Worm (Caenorhabditis elegans) whole organism, L4 larva: ENCODE data around the gene T22B2.1.
A peak's percentile ranks its signal among the peaks of the same experiment; 100 is the strongest.

ENCODE experiments used
- D1046.2 ChIP-seq: fragments of 200-800 bp; sonication (Bioruptor generic); IDR thresholded peaks from 2 replicates; pipeline ENCODE4 v1.3.6; 2022; ENCODE audit warnings: missing genetic modification characterization, missing compliant biosample characterization
- F10B5.3 ChIP-seq: sonication (generic microtip); optimal IDR thresholded peaks from 2 replicates; lab custom pipeline; 2016; ENCODE audit warnings: mild to moderate bottlenecking, missing genetic modification characterization, missing compliant biosample characterization
- F37D6.2 ChIP-seq: sonication (generic microtip); optimal IDR thresholded peaks from 2 replicates; lab custom pipeline; 2016; ENCODE audit warnings: mild to moderate bottlenecking, missing genetic modification characterization, missing compliant biosample characterization
- F44E2.7 ChIP-seq: fragments of 200-800 bp; sonication (Bioruptor generic); IDR thresholded peaks from 2 replicates; pipeline ENCODE4 v2.1.2; 2022; ENCODE audit warnings: missing genetic modification characterization, missing compliant biosample characterization
- Y75B8A.6 ChIP-seq: fragments of 200-800 bp; sonication (Bioruptor generic); IDR thresholded peaks from 2 replicates; pipeline ENCODE4 v1.3.6; 2022; ENCODE audit warnings: missing genetic modification reagents, missing genetic modification characterization, missing compliant biosample characterization
- ZK337.2 ChIP-seq: fragments of 200-800 bp; sonication (Bioruptor generic); IDR thresholded peaks from 2 replicates; pipeline ENCODE4 v1.3.6; 2022; ENCODE audit warnings: missing genetic modification reagents, missing genetic modification characterization, missing compliant biosample characterization
- aha-1 ChIP-seq: fragments of 150-350 bp; peaks from one replicate; lab custom pipeline; 2014; ENCODE audit warnings: missing biosample characterization, missing genetic modification characterization
- aly-2 ChIP-seq: sonication (generic microtip); optimal IDR thresholded peaks from 2 replicates; lab custom pipeline; 2018; ENCODE audit warnings: missing biosample characterization, missing genetic modification characterization
- attf-4 ChIP-seq: sonication (generic microtip); optimal IDR thresholded peaks from 3 replicates; lab custom pipeline; 2017; ENCODE audit warnings: missing biosample characterization, missing genetic modification characterization
- ctbp-1 ChIP-seq: fragments of 200-800 bp; sonication (Bioruptor generic); IDR thresholded peaks from 2 replicates; pipeline ENCODE4 v1.3.6; 2022; ENCODE audit warnings: missing genetic modification reagents, missing genetic modification characterization, missing compliant biosample characterization
- daf-16 ChIP-seq, 3 experiments: sonication (generic microtip); optimal IDR thresholded peaks; 2 replicates each; lab custom pipeline; 2016 to 2017; ENCODE audit warnings: missing genetic modification characterization in 3 of 3, missing genetic modification reagents in 3 of 3, mild to moderate bottlenecking in 2 of 3, missing compliant biosample characterization in 2 of 3, missing biosample characterization in 1 of 3, moderate library complexity in 1 of 3
- dpl-1 ChIP-seq: fragments of 150-350 bp; optimal IDR thresholded peaks from 2 replicates; lab custom pipeline; 2014; ENCODE audit warnings: missing biosample characterization, missing genetic modification reagents, missing genetic modification characterization
- egl-27 ChIP-seq: sonication (generic microtip); optimal IDR thresholded peaks from 3 replicates; lab custom pipeline; 2017; ENCODE audit warnings: missing biosample characterization, missing genetic modification reagents, missing genetic modification characterization
- egl-43 ChIP-seq: fragments of 200-800 bp; sonication (Bioruptor generic); IDR thresholded peaks from 2 replicates; pipeline ENCODE4 v1.3.6; 2022; ENCODE audit warnings: missing genetic modification reagents, missing genetic modification characterization, missing compliant biosample characterization
- fkh-10 ChIP-seq: fragments of 150-350 bp; optimal IDR thresholded peaks from 2 replicates; lab custom pipeline; 2014; ENCODE audit warnings: missing biosample characterization, missing genetic modification reagents, missing genetic modification characterization
- fos-1 ChIP-seq: fragments of 150-350 bp; optimal IDR thresholded peaks from 2 replicates; lab custom pipeline; 2014; ENCODE audit warnings: missing biosample characterization, missing genetic modification characterization
- hlh-30 ChIP-seq: sonication (generic microtip); optimal IDR thresholded peaks from 2 replicates; lab custom pipeline; 2017; ENCODE audit warnings: antibody characterized with exemption, mild to moderate bottlenecking, missing genetic modification characterization, missing compliant biosample characterization; ENCODE audit not compliant: insufficient read depth
- lim-7 ChIP-seq: fragments of 200-800 bp; sonication (Bioruptor generic); IDR thresholded peaks from 2 replicates; pipeline ENCODE4 v1.3.6; 2022; ENCODE audit warnings: missing genetic modification characterization, missing compliant biosample characterization
- lin-13 ChIP-seq: fragments of 150-350 bp; optimal IDR thresholded peaks from 2 replicates; lab custom pipeline; 2014; ENCODE audit warnings: missing biosample characterization, missing genetic modification reagents, missing genetic modification characterization
- lin-15B ChIP-seq: fragments of 150-350 bp; sonication (generic microtip); optimal IDR thresholded peaks from 3 replicates; lab custom pipeline; 2014; ENCODE audit warnings: missing biosample characterization, missing genetic modification characterization
- lin-29 ChIP-seq: fragments of 200-800 bp; sonication (Bioruptor generic); IDR thresholded peaks from 2 replicates; pipeline ENCODE4 v1.3.6; 2022; ENCODE audit warnings: missing genetic modification reagents, missing genetic modification characterization, missing compliant biosample characterization
- lir-3 ChIP-seq: sonication (generic microtip); optimal IDR thresholded peaks from 2 replicates; lab custom pipeline; 2016; ENCODE audit warnings: mild to moderate bottlenecking, missing genetic modification characterization, missing compliant biosample characterization
- madf-5 ChIP-seq, 2 experiments: fragments of 200-800 bp; sonication (Bioruptor generic); IDR thresholded peaks; 2 replicates each; pipeline ENCODE4 v1.3.6; 2022; ENCODE audit warnings: missing compliant biosample characterization in 2 of 2, missing genetic modification characterization in 2 of 2
- madf-9 ChIP-seq: fragments of 200-800 bp; sonication (Bioruptor generic); conservative IDR thresholded peaks from 2 replicates; pipeline ENCODE4 v1.3.6; 2022; ENCODE audit warnings: missing genetic modification reagents, missing genetic modification characterization, missing compliant biosample characterization
- mdt-29 ChIP-seq: fragments of 200-800 bp; sonication (Bioruptor generic); IDR thresholded peaks from 2 replicates; pipeline ENCODE4 v1.3.6; 2022; ENCODE audit warnings: missing genetic modification reagents, missing genetic modification characterization, missing compliant biosample characterization
- mep-1 ChIP-seq: fragments of 150-350 bp; sonication (generic microtip); optimal IDR thresholded peaks from 3 replicates; lab custom pipeline; 2014; ENCODE audit warnings: missing biosample characterization, missing genetic modification characterization
- mxl-2 ChIP-seq: fragments of 200-800 bp; sonication (Bioruptor generic); conservative IDR thresholded peaks from 2 replicates; pipeline ENCODE4 v1.3.6; 2022; ENCODE audit warnings: missing genetic modification reagents, missing genetic modification characterization, missing compliant biosample characterization
- nhr-102 ChIP-seq: sonication (generic microtip); optimal IDR thresholded peaks from 2 replicates; lab custom pipeline; 2016; ENCODE audit warnings: mild to moderate bottlenecking, missing genetic modification characterization, moderate library complexity, missing compliant biosample characterization
- nhr-111 ChIP-seq: fragments of 200-800 bp; sonication (Bioruptor generic); optimal IDR thresholded peaks from 2 replicates; lab custom pipeline; 2018; ENCODE audit warnings: mild to moderate bottlenecking, missing genetic modification characterization, missing compliant biosample characterization
- nhr-25 ChIP-seq: sonication (generic microtip); optimal IDR thresholded peaks from 2 replicates; lab custom pipeline; 2017; ENCODE audit warnings: missing genetic modification characterization, mild to moderate bottlenecking, missing compliant biosample characterization, antibody characterized with exemption, moderate library complexity, borderline replicate concordance; ENCODE audit not compliant: insufficient read depth
- nhr-28 ChIP-seq: fragments of 150-350 bp; optimal IDR thresholded peaks from 2 replicates; lab custom pipeline; 2014; ENCODE audit warnings: missing biosample characterization, missing genetic modification characterization
- nhr-42 ChIP-seq: fragments of 200-800 bp; sonication (Bioruptor generic); IDR thresholded peaks from 2 replicates; pipeline ENCODE4 v1.3.6; 2022; ENCODE audit warnings: missing genetic modification characterization, missing compliant biosample characterization
- php-3 ChIP-seq: fragments of 200-800 bp; sonication (Bioruptor generic); IDR thresholded peaks from 2 replicates; pipeline ENCODE4 v1.3.6; 2022; ENCODE audit warnings: missing genetic modification reagents, missing genetic modification characterization, missing compliant biosample characterization
- spr-3 ChIP-seq: fragments of 200-800 bp; sonication (Bioruptor generic); optimal IDR thresholded peaks from 2 replicates; lab custom pipeline; 2018; ENCODE audit warnings: mild to moderate bottlenecking, missing genetic modification characterization, missing compliant biosample characterization
- unc-62 ChIP-seq, 3 experiments: fragments of 150-350 bp in 1 of 3; sonication (generic microtip); optimal IDR thresholded peaks in 2 of 3; peaks in 1 of 3; 1 replicate in 1 of 3; 2 replicates in 2 of 3; lab custom pipeline; 2014 to 2017; ENCODE audit warnings: missing biosample characterization in 3 of 3, missing genetic modification characterization in 3 of 3, missing genetic modification reagents in 3 of 3, missing genotype in 1 of 3
- zfp-2 ChIP-seq: sonication (generic microtip); optimal IDR thresholded peaks from 2 replicates; lab custom pipeline; 2016; ENCODE audit warnings: mild to moderate bottlenecking, missing genetic modification characterization, missing compliant biosample characterization

T22B2.1 gene

ce11 chrX:3976755-3977154, 50.9 kb downstream of the T22B2.1 start:
- no peak for TF ChIP-seq hlh-30
- TF ChIP-seq nhr-111 (GFP tag; lab: Kevin White, UChicago) = no peak
- TF ChIP-seq nhr-42 = no peak
- TF ChIP-seq unc-62 (GFP tag; optimal IDR thresholded peaks at IDR 0.05 in 1 of 2; lab: Kevin White, UChicago) = peak in 1 of 2 experiments; percentile 11
- no peak for TF ChIP-seq unc-62 (tag; optimal IDR thresholded peaks at IDR 0.05; lab: Kevin White, UChicago)
- TF ChIP-seq F10B5.3 (tag; lab: Kevin White, UChicago) = no peak
- no peak for TF ChIP-seq ctbp-1 (GFP tag; lab: Robert Waterston, UW)
- no peak for TF ChIP-seq spr-3 (GFP tag; lab: Kevin White, UChicago)
- no peak for TF ChIP-seq zfp-2 (tag; lab: Kevin White, UChicago)
- TF ChIP-seq F44E2.7 (GFP tag; lab: Robert Waterston, UW) = no peak
- no peak for TF ChIP-seq attf-4 (tag; lab: Kevin White, UChicago)
- no peak for TF ChIP-seq madf-5 (GFP tag; IDR thresholded peaks at IDR 0.05; lab: Robert Waterston, UW)
- no peak for TF ChIP-seq F37D6.2 (tag; lab: Kevin White, UChicago)
- no peak for TF ChIP-seq ZK337.2 (GFP tag; lab: Robert Waterston, UW)
- TF ChIP-seq aha-1 (tag; lab: Kevin White, UChicago) = peak; percentile 20
- TF ChIP-seq lin-29 (GFP tag; lab: Robert Waterston, UW) = no peak
- TF ChIP-seq, all 104 proteins: peak for 2

DNA sequence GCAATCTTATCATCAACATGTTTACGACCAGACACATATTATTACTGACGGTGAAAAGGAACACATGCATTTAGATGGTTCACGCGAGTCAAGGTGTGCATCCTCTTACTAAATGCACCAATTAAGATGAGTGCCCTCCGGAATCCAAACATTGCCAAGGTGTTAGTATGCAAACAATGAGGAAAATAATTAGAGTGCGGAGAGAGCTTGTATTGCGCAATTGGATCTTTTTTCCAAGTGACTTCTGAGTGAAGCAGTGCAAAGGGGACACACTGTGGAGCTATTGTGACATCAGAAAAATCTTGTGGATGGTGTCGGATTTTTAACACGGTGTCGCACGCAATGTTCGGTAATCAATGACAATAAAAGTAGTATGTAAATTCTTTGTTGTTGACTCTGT, 51.4 kb downstream of the T22B2.1 start:
- TF ChIP-seq nhr-25 (no peak), egl-27 (tag; lab: Kevin White, UChicago) (no peak), madf-9 (GFP tag; lab: Robert Waterston, UW) (no peak), nhr-28 (no peak), fos-1 (tag; lab: Kevin White, UChicago) (no peak), daf-16 (GFP tag; optimal IDR thresholded peaks at IDR 0.05; lab: Kevin White, UChicago) (no peak), daf-16 (tag; optimal IDR thresholded peaks at IDR 0.05; lab: Kevin White, UChicago) (no peak), php-3 (GFP tag; lab: Robert Waterston, UW) (no peak), Y75B8A.6 (GFP tag; lab: Robert Waterston, UW) (no peak), mep-1 (tag; lab: Kevin White, UChicago) (no peak), dpl-1 (no peak), nhr-102 (tag; lab: Kevin White, UChicago) (no peak), D1046.2 (GFP tag; lab: Robert Waterston, UW) (no peak), mdt-29 (GFP tag; lab: Robert Waterston, UW) (no peak), attf-4 (tag; lab: Kevin White, UChicago) (no peak), lir-3 (no peak), lin-15B (tag; lab: Kevin White, UChicago) (no peak), F10B5.3 (tag; lab: Kevin White, UChicago) (no peak), mxl-2 (GFP tag; lab: Robert Waterston, UW) (no peak), lim-7 (GFP tag; lab: Robert Waterston, UW) (no peak)

ce11 chrX:3979146-3979545, 53.3 kb downstream of the T22B2.1 start:
- TF ChIP-seq lin-29 (GFP tag; lab: Robert Waterston, UW) (no peak), fkh-10 (no peak), unc-62 (GFP tag; optimal IDR thresholded peaks at IDR 0.05 in 1 of 2; lab: Kevin White, UChicago) (peak in 1 of 2 experiments; percentile 53), unc-62 (tag; optimal IDR thresholded peaks at IDR 0.05; lab: Kevin White, UChicago) (no peak), nhr-102 (tag; lab: Kevin White, UChicago) (no peak), lin-13 (GFP tag; lab: Kevin White, UChicago) (no peak), aha-1 (tag; lab: Kevin White, UChicago) (peak; percentile 56), egl-43 (GFP tag; lab: Robert Waterston, UW) (no peak), aly-2 (tag; lab: Kevin White, UChicago) (no peak), php-3 (GFP tag; lab: Robert Waterston, UW) (no peak)
